Worm (Caenorhabditis elegans) whole organism, L2 larva: ENCODE data around the gene F28C6.5.

Source experiments
- fos-1 ChIP-seq: fragments of 150-350 bp; optimal IDR thresholded peaks from 2 replicates; lab custom pipeline; 2014; ENCODE audit warnings: missing biosample characterization, missing genetic modification characterization
- lin-13 ChIP-seq: fragments of 150-350 bp; optimal IDR thresholded peaks from 2 replicates; lab custom pipeline; 2014; ENCODE audit warnings: missing biosample characterization, missing genetic modification reagents, missing genetic modification characterization
- lsy-2 ChIP-seq, 2 experiments: fragments of 150-350 bp in 1 of 2; sonication (generic microtip) in 1 of 2; optimal IDR thresholded peaks; 2 replicates each; lab custom pipeline; 2014 to 2017; ENCODE audit warnings: missing biosample characterization in 2 of 2, missing genetic modification characterization in 2 of 2
- nhr-237 ChIP-seq: fragments of 150-350 bp; optimal IDR thresholded peaks from 2 replicates; lab custom pipeline; 2014; ENCODE audit warnings: missing biosample characterization, missing genetic modification characterization
- nhr-25 ChIP-seq: fragments of 150-350 bp; sonication (generic microtip); optimal IDR thresholded peaks from 3 replicates; lab custom pipeline; 2014; ENCODE audit warnings: missing biosample characterization, missing genetic modification characterization
- nhr-6 ChIP-seq: fragments of 150-350 bp; optimal IDR thresholded peaks from 2 replicates; lab custom pipeline; 2014; ENCODE audit warnings: missing biosample characterization, missing genetic modification characterization
- nhr-77 ChIP-seq: fragments of 150-350 bp; optimal IDR thresholded peaks from 2 replicates; lab custom pipeline; 2014; ENCODE audit warnings: missing biosample characterization, missing genetic modification characterization
- skn-1 ChIP-seq: sonication (generic microtip); optimal IDR thresholded peaks from 2 replicates; lab custom pipeline; 2017; ENCODE audit warnings: missing biosample characterization, missing genetic modification characterization
- sma-3 ChIP-seq: sonication (generic microtip); optimal IDR thresholded peaks from 2 replicates; lab custom pipeline; 2016; ENCODE audit warnings: missing genetic modification reagents, missing genetic modification characterization, missing compliant biosample characterization
- snpc-4 ChIP-seq: fragments of 150-350 bp; optimal IDR thresholded peaks from 2 replicates; lab custom pipeline; 2014; ENCODE audit warnings: missing biosample characterization, missing genetic modification characterization
- unc-62 ChIP-seq: fragments of 150-350 bp; optimal IDR thresholded peaks from 2 replicates; lab custom pipeline; 2014; ENCODE audit warnings: missing biosample characterization, missing genetic modification reagents, missing genetic modification characterization
- zag-1 ChIP-seq: fragments of 150-350 bp; optimal IDR thresholded peaks from 2 replicates; lab custom pipeline; 2014; ENCODE audit warnings: missing biosample characterization, missing genetic modification characterization
- ztf-11 ChIP-seq: sonication (generic microtip); optimal IDR thresholded peaks from 2 replicates; lab custom pipeline; 2017; ENCODE audit warnings: missing biosample characterization, missing genetic modification characterization

DNA sequence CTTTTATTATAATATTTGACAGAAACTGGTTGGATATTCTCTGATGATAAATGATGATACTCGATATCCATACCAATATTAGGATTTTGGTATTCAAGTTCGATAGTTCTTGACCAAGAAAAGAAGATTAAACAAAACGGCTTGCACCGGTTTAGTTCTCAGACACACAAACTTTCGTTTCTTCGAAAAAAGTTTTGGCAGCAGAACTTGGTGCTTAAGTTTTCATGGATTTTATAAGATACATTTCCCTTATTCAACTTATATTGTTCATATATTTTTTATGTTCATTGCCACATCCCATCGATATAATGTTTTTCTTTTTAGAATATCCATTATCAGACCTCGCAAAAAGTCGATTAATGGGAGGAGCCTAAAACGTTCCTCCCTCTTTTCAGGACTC lies 8.6 kb upstream of the F28C6.5 start, which contains the start of gene aptf-4:
- TF ChIP-seq snpc-4 (no peak), unc-62 (GFP tag; lab: Kevin White, UChicago) (no peak), skn-1 (tag; lab: Kevin White, UChicago) (no peak), ztf-11 (tag; lab: Kevin White, UChicago) (no peak), zag-1 (tag; lab: Kevin White, UChicago) (no peak), nhr-77 (tag; lab: Kevin White, UChicago) (no peak), sma-3 (GFP tag; lab: Kevin White, UChicago) (no peak), nhr-6 (tag; lab: Kevin White, UChicago) (no peak), lin-13 (no peak), fos-1 (tag; lab: Kevin White, UChicago) (no peak), nhr-237 (tag; lab: Kevin White, UChicago) (no peak), nhr-25 (no peak), lsy-2 (tag; optimal IDR thresholded peaks at IDR 0.05; lab: Kevin White, UChicago) (no peak)
